Fruit fly (Drosophila melanogaster) whole organism, embryonic: Measurements from ENCODE around the gene eloF.

Experiments
- Abd-B ChIP-seq: fragments of 200-800 bp; sonication (Bioruptor generic); optimal IDR thresholded peaks from 2 replicates; lab custom pipeline; 2018; ENCODE audit warnings: missing biosample characterization, mild to moderate bottlenecking, missing genetic modification characterization, moderate library complexity
- Atf6 ChIP-seq: fragments of 200-800 bp; sonication (Bioruptor generic); IDR thresholded peaks from 2 replicates; pipeline ENCODE4 v1.3.6; 2022; ENCODE audit warnings: missing biosample characterization, missing genetic modification characterization
- Awh ChIP-seq: fragments of 200-800 bp; sonication (Bioruptor generic); IDR thresholded peaks from 2 replicates; pipeline ENCODE4, ENCODE4 v1.3.6; 2022; ENCODE audit warnings: missing biosample characterization, missing genetic modification characterization
- B-H2 ChIP-seq: fragments of 200-800 bp; sonication (Bioruptor generic); optimal IDR thresholded peaks from 2 replicates; lab custom pipeline; 2018; ENCODE audit warnings: missing biosample characterization, mild to moderate bottlenecking, missing genetic modification characterization
- CG11456 ChIP-seq: fragments of 200-800 bp; sonication (Bioruptor generic); IDR thresholded peaks from 3 replicates; pipeline ENCODE4 v1.3.6; 2022; ENCODE audit warnings: missing biosample characterization, missing genetic modification characterization
- CG12942 ChIP-seq: fragments of 200-800 bp; sonication (Bioruptor generic); optimal IDR thresholded peaks from 3 replicates; lab custom pipeline; 2016; ENCODE audit warnings: missing biosample characterization, missing genetic modification characterization
- CG14014 ChIP-seq: fragments of 200-800 bp; sonication (Bioruptor generic); IDR thresholded peaks from 2 replicates; pipeline ENCODE4 v1.3.6; 2022; ENCODE audit warnings: missing biosample characterization, missing genetic modification characterization
- CG14441 ChIP-seq: fragments of 200-800 bp; sonication (Bioruptor generic); IDR thresholded peaks from 2 replicates; pipeline ENCODE4 v1.3.6; 2022; ENCODE audit warnings: missing biosample characterization, missing genetic modification characterization
- CG1602 ChIP-seq: fragments of 200-800 bp; sonication (Bioruptor generic); optimal IDR thresholded peaks from 3 replicates; lab custom pipeline; 2016; ENCODE audit warnings: missing biosample characterization, missing genetic modification characterization
- CG30020 ChIP-seq: fragments of 200-800 bp; optimal IDR thresholded peaks from 2 replicates; lab custom pipeline; 2019; ENCODE audit warnings: missing biosample characterization, mild to moderate bottlenecking, missing genetic modification characterization, moderate library complexity
- CG30431 ChIP-seq: fragments of 200-800 bp; sonication (Bioruptor generic); optimal IDR thresholded peaks from 2 replicates; lab custom pipeline; 2017; ENCODE audit warnings: missing biosample characterization, missing genetic modification characterization
- CG31224 ChIP-seq: fragments of 200-800 bp; sonication (Bioruptor generic); IDR thresholded peaks from 2 replicates; pipeline ENCODE4 v1.3.6; 2022; ENCODE audit warnings: missing biosample characterization, missing genetic modification characterization
- CG32767 ChIP-seq: fragments of 200-800 bp; sonication (Bioruptor generic); IDR thresholded peaks from 2 replicates; pipeline ENCODE4 v1.3.6; 2022; ENCODE audit warnings: missing biosample characterization, missing genetic modification characterization
- CG4820 ChIP-seq: fragments of 200-800 bp; sonication (Bioruptor generic); optimal IDR thresholded peaks from 3 replicates; lab custom pipeline; 2016; ENCODE audit warnings: missing biosample characterization, missing genetic modification characterization
- CG6765 ChIP-seq: fragments of 200-800 bp; sonication (Bioruptor generic); optimal IDR thresholded peaks from 3 replicates; lab custom pipeline; 2017; ENCODE audit warnings: missing biosample characterization, mild to moderate bottlenecking, missing genetic modification characterization
- CG7786 ChIP-seq: fragments of 200-800 bp; sonication (Bioruptor generic); optimal IDR thresholded peaks from 2 replicates; lab custom pipeline; 2016; ENCODE audit warnings: missing biosample characterization, missing genetic modification characterization
- CG8478 ChIP-seq: fragments of >200 bp; optimal IDR thresholded peaks from 2 replicates; lab custom pipeline; 2018
- CrebB ChIP-seq: fragments of 200-800 bp; sonication (Bioruptor generic); optimal IDR thresholded peaks from 3 replicates; lab custom pipeline; 2018; ENCODE audit warnings: missing biosample characterization, mild to moderate bottlenecking, missing genetic modification characterization
- Deaf1 ChIP-seq: fragments of 200-800 bp; optimal IDR thresholded peaks from 3 replicates; lab custom pipeline; 2019; ENCODE audit warnings: missing biosample characterization, mild to moderate bottlenecking, missing genetic modification characterization, moderate library complexity
- Ets97D ChIP-seq: fragments of 200-800 bp; sonication (Bioruptor generic); optimal IDR thresholded peaks from 3 replicates; lab custom pipeline; 2016; ENCODE audit warnings: missing biosample characterization, missing genetic modification characterization
- Fer3 ChIP-seq: fragments of 200-800 bp; sonication (Bioruptor generic); optimal IDR thresholded peaks from 2 replicates; lab custom pipeline; 2018; ENCODE audit warnings: missing biosample characterization, mild to moderate bottlenecking, missing genetic modification characterization, moderate library complexity
- Gsc ChIP-seq: fragments of 200-800 bp; sonication (Bioruptor generic); IDR thresholded peaks from 2 replicates; pipeline ENCODE4 v1.3.6; 2022; ENCODE audit warnings: missing biosample characterization, missing genetic modification characterization
- HLH4C ChIP-seq: fragments of 200-800 bp; sonication (Bioruptor generic); IDR thresholded peaks from 3 replicates; pipeline ENCODE4 v1.3.6; 2022; ENCODE audit warnings: missing biosample characterization, missing genetic modification characterization; ENCODE audit not compliant: partially characterized antibody
- HmgZ ChIP-seq: fragments of 200-800 bp; sonication (Bioruptor generic); optimal IDR thresholded peaks from 2 replicates; lab custom pipeline; 2018; ENCODE audit warnings: missing biosample characterization, mild to moderate bottlenecking, missing genetic modification characterization
- Mrtf ChIP-seq: fragments of 200-800 bp; sonication (Bioruptor generic); IDR thresholded peaks from 3 replicates; pipeline ENCODE4 v1.3.6; 2022; ENCODE audit warnings: missing biosample characterization, missing genetic modification characterization
- Myb ChIP-seq: fragments of 200-800 bp; sonication (Bioruptor generic); optimal IDR thresholded peaks from 2 replicates; lab custom pipeline; 2016; ENCODE audit warnings: missing biosample characterization, missing genetic modification characterization
- Neu2 ChIP-seq: fragments of 200-800 bp; sonication (Bioruptor generic); optimal IDR thresholded peaks from 3 replicates; lab custom pipeline; 2016; ENCODE audit warnings: missing biosample characterization, missing genetic modification characterization, borderline replicate concordance
- Nf-YA ChIP-seq: fragments of 200-800 bp; sonication (Bioruptor generic); IDR thresholded peaks from 2 replicates; pipeline ENCODE4 v1.3.6; 2022; ENCODE audit warnings: missing biosample characterization, missing genetic modification characterization
- Nf-YB ChIP-seq: fragments of 200-800 bp; sonication (Bioruptor generic); optimal IDR thresholded peaks from 3 replicates; lab custom pipeline; 2019; ENCODE audit warnings: missing biosample characterization, mild to moderate bottlenecking, missing genetic modification characterization, moderate library complexity
- Sry-β ChIP-seq: fragments of 200-800 bp; sonication (Bioruptor generic); optimal IDR thresholded peaks from 2 replicates; lab custom pipeline; 2018; ENCODE audit warnings: missing biosample characterization, mild to moderate bottlenecking, missing genetic modification characterization, moderate library complexity
- amos ChIP-seq: fragments of 200-800 bp; sonication (Bioruptor generic); IDR thresholded peaks from 2 replicates; pipeline ENCODE4 v1.3.6; 2022; ENCODE audit warnings: missing biosample characterization, missing genetic modification characterization; ENCODE audit not compliant: partially characterized antibody
- bab2 ChIP-seq: fragments of 200-800 bp; sonication (Bioruptor generic); optimal IDR thresholded peaks from 2 replicates; lab custom pipeline; 2016; ENCODE audit warnings: missing biosample characterization, missing genetic modification characterization
- cato ChIP-seq: fragments of 200-800 bp; sonication (Bioruptor generic); optimal IDR thresholded peaks from 2 replicates; lab custom pipeline; 2016; ENCODE audit warnings: missing biosample characterization, missing genetic modification characterization, borderline replicate concordance
- disco-r ChIP-seq: fragments of 200-800 bp; sonication (Bioruptor generic); optimal IDR thresholded peaks from 2 replicates; lab custom pipeline; 2016; ENCODE audit warnings: missing biosample characterization, missing genetic modification characterization
- dmrt99B ChIP-seq: fragments of 200-800 bp; sonication (Bioruptor generic); optimal IDR thresholded peaks from 2 replicates; lab custom pipeline; 2018; ENCODE audit warnings: missing biosample characterization, mild to moderate bottlenecking, missing genetic modification characterization, moderate library complexity
- dpn ChIP-seq, 2 experiments: fragments of 200-800 bp; sonication (Bioruptor generic); optimal IDR thresholded peaks; 3 replicates each; lab custom pipeline; 2016; ENCODE audit warnings: missing biosample characterization in 2 of 2, missing genetic modification characterization in 2 of 2
- dysf ChIP-seq: fragments of 200-800 bp; sonication (Bioruptor generic); IDR thresholded peaks from 3 replicates; pipeline ENCODE4 v1.3.6; 2022; ENCODE audit warnings: missing biosample characterization, missing genetic modification characterization
- ham ChIP-seq: fragments of 200-800 bp; sonication (Bioruptor generic); IDR thresholded peaks from 2 replicates; pipeline ENCODE4 v1.3.6; 2022; ENCODE audit warnings: missing biosample characterization, missing genetic modification characterization
- kay ChIP-seq: fragments of 200-800 bp; sonication (Bioruptor generic); optimal IDR thresholded peaks from 2 replicates; lab custom pipeline; 2016; ENCODE audit warnings: missing biosample characterization, missing genetic modification characterization
- lmd ChIP-seq: fragments of 200-800 bp; sonication (Bioruptor generic); IDR thresholded peaks from 2 replicates; pipeline ENCODE4 v1.3.6; 2022; ENCODE audit warnings: missing biosample characterization, missing genetic modification characterization
- onecut ChIP-seq: fragments of 200-800 bp; sonication (Bioruptor generic); IDR thresholded peaks from 2 replicates; pipeline ENCODE4 v1.3.6; 2022; ENCODE audit warnings: missing biosample characterization, missing genetic modification characterization
- peb ChIP-seq: fragments of 200-800 bp; sonication (Bioruptor generic); IDR thresholded peaks from 2 replicates; pipeline ENCODE4 v1.3.6; 2022; ENCODE audit warnings: missing biosample characterization, missing genetic modification characterization
- pita ChIP-seq: fragments of 200-800 bp; sonication (Bioruptor generic); optimal IDR thresholded peaks from 2 replicates; lab custom pipeline; 2017; ENCODE audit warnings: missing biosample characterization, mild to moderate bottlenecking, missing genetic modification characterization
- pros ChIP-seq: fragments of 200-800 bp; sonication (Bioruptor generic); optimal IDR thresholded peaks from 3 replicates; lab custom pipeline; 2019; ENCODE audit warnings: missing biosample characterization, mild to moderate bottlenecking, missing genetic modification characterization, moderate library complexity
- repo ChIP-seq: fragments of 200-800 bp; sonication (Bioruptor generic); optimal IDR thresholded peaks from 2 replicates; lab custom pipeline; 2016; ENCODE audit warnings: missing biosample characterization, missing genetic modification characterization
- ro ChIP-seq: fragments of 200-800 bp; sonication (Bioruptor generic); IDR thresholded peaks from 2 replicates; pipeline ENCODE4 v1.3.6; 2022; ENCODE audit warnings: missing biosample characterization, missing genetic modification characterization
- sens ChIP-seq: fragments of 200-800 bp; sonication (Bioruptor generic); peaks from one replicate; lab custom pipeline; 2016; ENCODE audit warnings: missing biosample characterization, missing genetic modification characterization
- stwl ChIP-seq: fragments of 200-800 bp; sonication (Bioruptor generic); optimal IDR thresholded peaks from 3 replicates; lab custom pipeline; 2018; ENCODE audit warnings: missing biosample characterization, mild to moderate bottlenecking, missing genetic modification characterization, moderate library complexity
- tin ChIP-seq: fragments of 200-800 bp; sonication (Bioruptor generic); optimal IDR thresholded peaks from 3 replicates; lab custom pipeline; 2016; ENCODE audit warnings: missing biosample characterization, missing genetic modification characterization
- tll ChIP-seq, 2 experiments: fragments of 200-800 bp in 1 of 2; fragments of >200 bp in 1 of 2; sonication (Bioruptor generic) in 1 of 2; optimal IDR thresholded peaks; 2 replicates each; lab custom pipeline; 2017 to 2019; ENCODE audit warnings: missing biosample characterization in 2 of 2, missing genetic modification characterization in 2 of 2, mild to moderate bottlenecking in 1 of 2, moderate library complexity in 1 of 2
- ttk ChIP-seq: fragments of 200-800 bp; sonication (Bioruptor generic); IDR thresholded peaks from 2 replicates; pipeline ENCODE4 v2.1.2; 2022; ENCODE audit warnings: missing biosample characterization, missing genetic modification characterization

eloF gene

DNA sequence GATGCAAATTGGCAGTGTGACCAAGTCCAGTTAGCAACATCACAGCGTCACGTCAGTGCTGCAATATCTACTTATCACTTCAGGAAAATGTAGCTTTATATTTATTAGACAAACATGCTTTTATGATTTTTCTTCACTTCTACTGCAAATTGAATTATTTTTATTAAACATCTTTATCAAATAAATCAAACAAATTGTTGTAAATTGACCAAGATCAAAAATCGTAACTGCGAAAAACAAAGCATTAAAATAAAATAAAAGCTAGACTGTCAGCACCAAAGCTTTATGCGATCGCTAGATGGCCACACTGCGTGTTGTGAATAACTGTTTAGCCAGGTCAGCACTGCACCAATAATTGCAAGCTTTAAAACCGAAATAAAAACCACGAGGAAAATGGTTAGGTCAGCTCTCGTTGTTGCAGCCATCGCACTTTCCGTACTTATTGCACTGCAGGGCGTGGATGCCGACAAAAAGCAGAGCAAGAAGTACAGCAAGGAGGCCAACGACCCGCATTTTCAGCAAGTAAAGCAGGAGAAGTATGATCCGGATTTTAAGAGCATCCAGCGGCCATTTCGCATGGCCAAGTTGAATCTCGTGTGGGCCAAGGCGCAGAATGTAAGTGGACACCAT is 22.7 kb upstream of the eloF start, which contains the start of the genes CG12945 and CG8507 (continued):
- TF ChIP-seq kay (GFP tag; lab: Kevin White, UChicago) (peak; percentile 21), Sry-β (GFP tag; lab: Kevin White, UChicago) (peak; percentile 96), Deaf1 (tag; lab: Kevin White, UChicago) (no peak), disco-r (GFP tag; lab: Kevin White, UChicago) (no peak), CG30020 (tag; lab: Kevin White, UChicago) (peak; percentile 52), Ets97D (GFP tag; lab: Kevin White, UChicago) (peak; percentile 44), lmd (GFP tag; lab: Robert Waterston, UW) (peak; percentile 51; the same call in 1 of the 2 replicates), CG31224 (GFP tag; lab: Robert Waterston, UW) (peak; percentile 20; the same call in 1 of the 2 replicates), bab2 (GFP tag; lab: Kevin White, UChicago) (no peak), tll (GFP tag; optimal IDR thresholded peaks at IDR 0.05; lab: Kevin White, UChicago) (peak in 1 of 2 experiments; percentile 47), dysf (GFP tag; lab: Robert Waterston, UW) (peak; percentile 34; the same call in 1 of the 3 replicates), CG14441 (0 out of 2 replicates have a peak, but pooled peaks have one; percentile 17), CG1602 (GFP tag; lab: Kevin White, UChicago) (no peak), Fer3 (peak; percentile 39), cato (no peak), CG11456 (GFP tag; lab: Robert Waterston, UW) (no peak), CG12942 (GFP tag; lab: Kevin White, UChicago) (peak; percentile 35), CG8478 (no peak), repo (GFP tag; lab: Kevin White, UChicago) (no peak), dmrt99B (tag; lab: Kevin White, UChicago) (no peak), CG7786 (GFP tag; lab: Kevin White, UChicago) (peak; percentile 38), onecut (GFP tag; lab: Robert Waterston, UW) (no peak), HmgZ (tag; lab: Kevin White, UChicago) (peak; percentile 77), dpn (GFP tag; optimal IDR thresholded peaks at IDR 0.05; lab: Kevin White, UChicago) (peak; percentile 43), Nf-YB (GFP tag; lab: Kevin White, UChicago) (no peak), ttk (GFP tag; lab: Robert Waterston, UW) (no peak), Mrtf (GFP tag; lab: Robert Waterston, UW) (no peak), CG6765 (GFP tag; lab: Kevin White, UChicago) (no peak), amos (GFP tag; lab: Robert Waterston, UW) (no peak), CG32767 (no peak), CG14014 (GFP tag; lab: Robert Waterston, UW) (no peak), CG30431 (no peak), CrebB (tag; lab: Kevin White, UChicago) (no peak), Gsc (GFP tag; lab: Robert Waterston, UW) (no peak), stwl (tag; lab: Kevin White, UChicago) (peak; percentile 65), Awh (GFP tag; lab: Robert Waterston, UW) (no peak), sens (GFP tag; lab: Kevin White, UChicago) (peak; percentile 85), Atf6 (no peak; the same call in 1 of the 2 replicates), HLH4C (GFP tag; lab: Robert Waterston, UW) (no peak), pros (no peak), Neu2 (GFP tag; lab: Kevin White, UChicago) (no peak), Abd-B (GFP tag; lab: Kevin White, UChicago) (peak; percentile 76), ro (GFP tag; lab: Robert Waterston, UW) (no peak), peb (no peak), pita (GFP tag; lab: Kevin White, UChicago) (no peak), Nf-YA (GFP tag; lab: Robert Waterston, UW) (no peak), Myb (GFP tag; lab: Kevin White, UChicago) (peak; percentile 72), B-H2 (GFP tag; lab: Kevin White, UChicago) (no peak), tin (GFP tag; lab: Kevin White, UChicago) (peak; percentile 46), CG4820 (GFP tag; lab: Kevin White, UChicago) (peak; percentile 39), ham (GFP tag; lab: Robert Waterston, UW) (no peak)
